Fruit fly (Drosophila melanogaster): ENCODE data around the gene Pect.

DNA sequence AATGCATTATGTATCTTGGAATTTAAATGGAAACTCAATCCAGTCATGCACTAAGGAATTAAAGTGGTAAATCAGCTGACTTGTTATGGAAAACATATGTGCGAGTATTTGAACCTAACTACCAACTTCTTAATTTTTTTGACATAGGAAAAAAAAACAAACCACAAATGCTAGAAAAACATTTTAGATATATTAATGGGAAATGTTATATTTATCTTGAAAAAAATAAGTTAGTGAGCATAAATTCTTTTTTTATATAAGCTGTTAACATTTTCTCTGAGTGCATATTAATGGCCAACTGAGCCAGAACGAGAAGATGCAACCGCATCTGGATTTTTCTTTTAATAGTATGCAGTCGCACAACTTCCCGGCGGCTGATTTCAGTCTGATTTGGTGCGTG lies 47.6 kb downstream of the Pect start:
- TF ChIP-seq CG8478 (optimal IDR thresholded peaks at IDR 0.05) (no peak), Dll (optimal IDR thresholded peaks at IDR 0.05) (no peak), usp (GFP tag; optimal IDR thresholded peaks at IDR 0.05) (no peak), psq (optimal IDR thresholded peaks at IDR 0.05) (no peak), pan (optimal IDR thresholded peaks at IDR 0.05) (no peak), EcR (GFP tag; optimal IDR thresholded peaks at IDR 0.05) (no peak)

Measured in whole organism.